Worm (Caenorhabditis elegans): ENCODE data around the gene ZK945.4.

DNA sequence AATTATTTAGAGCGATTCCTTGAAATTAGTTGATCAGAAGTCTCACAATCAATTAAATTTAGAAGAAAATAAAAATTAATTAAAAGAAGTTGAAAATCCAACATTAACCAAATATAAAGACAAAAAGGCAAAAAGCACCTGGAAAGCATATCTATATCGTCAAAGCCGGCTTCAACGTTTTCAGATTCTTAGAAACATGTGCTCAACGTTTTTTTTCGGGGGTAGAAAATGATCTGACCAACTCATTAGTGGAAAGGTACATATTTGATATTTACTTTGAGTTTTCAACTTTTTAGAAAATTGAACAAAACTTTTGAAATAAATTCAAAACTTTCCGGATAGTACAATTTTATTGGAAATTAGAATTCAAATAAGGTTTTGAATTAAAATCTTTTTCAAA lies 27.3 kb upstream of the ZK945.4 start:
- TF ChIP-seq nhr-237 (tag; optimal IDR thresholded peaks at IDR 0.05) (no peak), ztf-11 (tag; optimal IDR thresholded peaks at IDR 0.05) (no peak), ces-1 (GFP tag; optimal IDR thresholded peaks at IDR 0.05) (no peak), unc-130 (tag; optimal IDR thresholded peaks at IDR 0.05) (no peak), blmp-1 (tag; optimal IDR thresholded peaks at IDR 0.05) (no peak), zag-1 (tag; optimal IDR thresholded peaks at IDR 0.05) (no peak), snpc-4 (tag; optimal IDR thresholded peaks at IDR 0.05) (no peak), nhr-19 (GFP tag; conservative IDR thresholded peaks at IDR 0.05) (no peak), lir-3 (tag; optimal IDR thresholded peaks at IDR 0.05; ENCODE audit: poor library complexity) (no peak)
